Fruit fly (Drosophila melanogaster) whole organism, embryonic: ENCODE data around the gene CG32713.

Source experiments
- ATbp ChIP-seq: fragments of 200-800 bp; sonication (Bioruptor generic); optimal IDR thresholded peaks from 2 replicates; lab custom pipeline; 2017; ENCODE audit warnings: missing biosample characterization, mild to moderate bottlenecking, missing genetic modification characterization, missing genetic modification reagents
- Antp ChIP-seq: fragments of 200-800 bp; sonication (Bioruptor generic); optimal IDR thresholded peaks from 3 replicates; lab custom pipeline; 2016; ENCODE audit warnings: missing biosample characterization, missing genetic modification characterization
- CG12071 ChIP-seq: fragments of 200-800 bp; sonication (Bioruptor generic); optimal IDR thresholded peaks from 3 replicates; lab custom pipeline; 2018; ENCODE audit warnings: missing biosample characterization, mild to moderate bottlenecking, missing genetic modification characterization
- CG14667 ChIP-seq: fragments of 200-800 bp; sonication (Bioruptor generic); IDR thresholded peaks from 2 replicates; pipeline ENCODE4 v1.3.6; 2022; ENCODE audit warnings: missing biosample characterization, missing genetic modification characterization
- CG15479 ChIP-seq: fragments of 200-800 bp; sonication (Bioruptor generic); optimal IDR thresholded peaks from 3 replicates; lab custom pipeline; 2019; ENCODE audit warnings: missing biosample characterization, mild to moderate bottlenecking, missing genetic modification characterization, moderate library complexity
- CG1602 ChIP-seq: fragments of 200-800 bp; sonication (Bioruptor generic); optimal IDR thresholded peaks from 3 replicates; lab custom pipeline; 2016; ENCODE audit warnings: missing biosample characterization, missing genetic modification characterization
- CG16813 ChIP-seq: fragments of 200-800 bp; sonication (Bioruptor generic); IDR thresholded peaks from 3 replicates; pipeline ENCODE4 v1.3.6; 2022; ENCODE audit warnings: missing biosample characterization, missing genetic modification characterization; ENCODE audit not compliant: partially characterized antibody
- CG16815 ChIP-seq: fragments of 200-800 bp; sonication (Bioruptor generic); optimal IDR thresholded peaks from 3 replicates; lab custom pipeline; 2017; ENCODE audit warnings: missing biosample characterization, mild to moderate bottlenecking, missing genetic modification characterization
- CG1792 ChIP-seq: fragments of 200-800 bp; sonication (Bioruptor generic); optimal IDR thresholded peaks from 2 replicates; lab custom pipeline; 2016; ENCODE audit warnings: missing biosample characterization, missing genetic modification characterization
- CG34422 ChIP-seq: fragments of 200-800 bp; sonication (Bioruptor generic); IDR thresholded peaks from 3 replicates; pipeline ENCODE4 v1.3.6; 2022; ENCODE audit warnings: missing biosample characterization, missing genetic modification characterization
- CG5245 ChIP-seq: fragments of 200-800 bp; sonication (Bioruptor generic); optimal IDR thresholded peaks from 3 replicates; lab custom pipeline; 2016; ENCODE audit warnings: missing biosample characterization, missing genetic modification characterization
- CG6813 ChIP-seq: fragments of 200-800 bp; sonication (Bioruptor generic); optimal IDR thresholded peaks from 2 replicates; lab custom pipeline; 2017; ENCODE audit warnings: missing biosample characterization, missing genetic modification characterization, mild to moderate bottlenecking, moderate library complexity, missing genetic modification reagents
- CG7271 ChIP-seq: fragments of 200-800 bp; sonication (Bioruptor generic); optimal IDR thresholded peaks from 2 replicates; lab custom pipeline; 2018; ENCODE audit warnings: missing biosample characterization, mild to moderate bottlenecking, missing genetic modification characterization, moderate library complexity
- CG8388 ChIP-seq: fragments of 200-800 bp; sonication (Bioruptor generic); optimal IDR thresholded peaks from 2 replicates; lab custom pipeline; 2019; ENCODE audit warnings: missing biosample characterization, mild to moderate bottlenecking, missing genetic modification characterization, moderate library complexity
- CG9876 ChIP-seq: fragments of 200-800 bp; sonication (Bioruptor generic); optimal IDR thresholded peaks from 2 replicates; lab custom pipeline; 2016; ENCODE audit warnings: missing biosample characterization, missing genetic modification characterization
- Camta ChIP-seq: fragments of 200-800 bp; sonication (Bioruptor generic); optimal IDR thresholded peaks from 2 replicates; lab custom pipeline; 2016; ENCODE audit warnings: missing biosample characterization, missing genetic modification characterization
- CoRest ChIP-seq: fragments of 200-800 bp; sonication (Bioruptor generic); optimal IDR thresholded peaks from 3 replicates; lab custom pipeline; 2018; ENCODE audit warnings: missing biosample characterization, mild to moderate bottlenecking, missing genetic modification characterization, moderate library complexity
- Dad ChIP-seq: fragments of 200-800 bp; sonication (Bioruptor generic); optimal IDR thresholded peaks from 3 replicates; lab custom pipeline; 2016; ENCODE audit warnings: missing biosample characterization, missing genetic modification characterization
- Dll ChIP-seq: fragments of 200-800 bp; sonication (Bioruptor generic); IDR thresholded peaks from 4 replicates; pipeline ENCODE4 v1.3.6; 2022; ENCODE audit warnings: missing biosample characterization, missing genetic modification characterization; ENCODE audit not compliant: partially characterized antibody
- Dp ChIP-seq: fragments of 200-800 bp; sonication (Bioruptor generic); optimal IDR thresholded peaks from 2 replicates; lab custom pipeline; 2018; ENCODE audit warnings: missing biosample characterization, mild to moderate bottlenecking, missing genetic modification characterization, moderate library complexity
- ERR ChIP-seq: fragments of 200-800 bp; sonication (Bioruptor generic); optimal IDR thresholded peaks from 2 replicates; lab custom pipeline; 2016; ENCODE audit warnings: missing biosample characterization, missing genetic modification characterization
- HLH4C ChIP-seq: fragments of 200-800 bp; sonication (Bioruptor generic); IDR thresholded peaks from 3 replicates; pipeline ENCODE4 v1.3.6; 2022; ENCODE audit warnings: missing biosample characterization, missing genetic modification characterization; ENCODE audit not compliant: partially characterized antibody
- Hr39 ChIP-seq: fragments of >200 bp; optimal IDR thresholded peaks from 2 replicates; lab custom pipeline; 2017
- Mad ChIP-seq: fragments of 200-800 bp; sonication (Bioruptor generic); optimal IDR thresholded peaks from 2 replicates; lab custom pipeline; 2016; ENCODE audit warnings: missing biosample characterization, missing genetic modification characterization
- Pdp1 ChIP-seq, 2 experiments: fragments of 200-800 bp; sonication (Bioruptor generic); optimal IDR thresholded peaks; 3 replicates each; lab custom pipeline; 2016; ENCODE audit warnings: missing biosample characterization in 2 of 2, missing genetic modification characterization in 2 of 2, mild to moderate bottlenecking in 1 of 2, moderate library complexity in 1 of 2
- Sox102F ChIP-seq: fragments of 200-800 bp; sonication (Bioruptor generic); optimal IDR thresholded peaks from 2 replicates; lab custom pipeline; 2018; ENCODE audit warnings: missing biosample characterization, mild to moderate bottlenecking, missing genetic modification characterization, moderate library complexity
- Xbp1 ChIP-seq: fragments of 200-800 bp; sonication (Bioruptor generic); optimal IDR thresholded peaks from 3 replicates; lab custom pipeline; 2016; ENCODE audit warnings: missing biosample characterization, mild to moderate bottlenecking, missing genetic modification characterization
- ap ChIP-seq: fragments of 200-800 bp; sonication (Bioruptor generic); IDR thresholded peaks from 2 replicates; pipeline ENCODE4 v1.3.6; 2022; ENCODE audit warnings: missing biosample characterization, missing genetic modification characterization
- ara ChIP-seq: fragments of 200-800 bp; sonication (Bioruptor generic); IDR thresholded peaks from 2 replicates; pipeline ENCODE4 v1.3.6; 2022; ENCODE audit warnings: missing biosample characterization, missing genetic modification characterization
- ash1 ChIP-seq: fragments of 200-800 bp; sonication (Bioruptor generic); optimal IDR thresholded peaks from 2 replicates; lab custom pipeline; 2018; ENCODE audit warnings: missing biosample characterization, mild to moderate bottlenecking, missing genetic modification characterization
- cas ChIP-seq: fragments of 200-800 bp; sonication (Bioruptor generic); IDR thresholded peaks from 2 replicates; pipeline ENCODE4 v1.3.6; 2022; ENCODE audit warnings: missing biosample characterization, missing genetic modification characterization
- chm ChIP-seq: fragments of 200-800 bp; sonication (Bioruptor generic); IDR thresholded peaks from 2 replicates; pipeline ENCODE4 v1.3.6; 2022; ENCODE audit warnings: missing biosample characterization, missing genetic modification characterization
- en ChIP-seq: fragments of 200-800 bp; sonication (Bioruptor generic); optimal IDR thresholded peaks from 2 replicates; lab custom pipeline; 2016; ENCODE audit warnings: missing biosample characterization, missing genetic modification characterization
- eve ChIP-seq, 2 experiments: fragments of >200 bp; optimal IDR thresholded peaks; 2 replicates each; lab custom pipeline; 2017; ENCODE audit warnings: missing biosample characterization in 2 of 2, missing genetic modification characterization in 2 of 2
- exex ChIP-seq: fragments of 200-800 bp; sonication (Bioruptor generic); optimal IDR thresholded peaks from 4 replicates; lab custom pipeline; 2018; ENCODE audit warnings: missing biosample characterization, mild to moderate bottlenecking, missing genetic modification characterization, moderate library complexity
- gem ChIP-seq: fragments of 200-800 bp; sonication (Bioruptor generic); optimal IDR thresholded peaks from 2 replicates; lab custom pipeline; 2019; ENCODE audit warnings: missing biosample characterization, mild to moderate bottlenecking, missing genetic modification characterization, moderate library complexity
- kay ChIP-seq: fragments of 200-800 bp; sonication (Bioruptor generic); optimal IDR thresholded peaks from 2 replicates; lab custom pipeline; 2016; ENCODE audit warnings: missing biosample characterization, missing genetic modification characterization
- lmd ChIP-seq: fragments of 200-800 bp; sonication (Bioruptor generic); IDR thresholded peaks from 2 replicates; pipeline ENCODE4 v1.3.6; 2022; ENCODE audit warnings: missing biosample characterization, missing genetic modification characterization
- lov ChIP-seq, 2 experiments: fragments of 200-800 bp in 1 of 2; fragments of >200 bp in 1 of 2; sonication (Bioruptor generic) in 1 of 2; IDR thresholded peaks in 1 of 2; optimal IDR thresholded peaks in 1 of 2; 2 replicates in 1 of 2; 3 replicates in 1 of 2; pipeline versions ENCODE4 v1.3.6 to Lab custom; 2017 to 2022; ENCODE audit warnings: missing biosample characterization in 1 of 2, missing genetic modification characterization in 1 of 2
- mirr ChIP-seq: fragments of 200-800 bp; sonication (Bioruptor generic); optimal IDR thresholded peaks from 3 replicates; lab custom pipeline; 2018; ENCODE audit warnings: missing biosample characterization, mild to moderate bottlenecking, missing genetic modification characterization
- nerfin-2 ChIP-seq: fragments of 200-800 bp; sonication (Bioruptor generic); IDR thresholded peaks from 2 replicates; pipeline ENCODE4 v1.3.6; 2022; ENCODE audit warnings: missing biosample characterization, missing genetic modification characterization; ENCODE audit not compliant: partially characterized antibody
- pho ChIP-seq: fragments of 200-800 bp; sonication (Bioruptor generic); optimal IDR thresholded peaks from 2 replicates; lab custom pipeline; 2016; ENCODE audit warnings: missing biosample characterization, missing genetic modification characterization
- pum ChIP-seq: fragments of 200-800 bp; sonication (Bioruptor generic); optimal IDR thresholded peaks from 2 replicates; lab custom pipeline; 2016; ENCODE audit warnings: missing biosample characterization, missing genetic modification characterization
- schlank ChIP-seq: fragments of 200-800 bp; sonication (Bioruptor generic); optimal IDR thresholded peaks from 2 replicates; lab custom pipeline; 2018; ENCODE audit warnings: missing biosample characterization, mild to moderate bottlenecking, missing genetic modification characterization
- sd ChIP-seq: fragments of 200-800 bp; sonication (Bioruptor generic); optimal IDR thresholded peaks from 3 replicates; lab custom pipeline; 2018; ENCODE audit warnings: missing biosample characterization, mild to moderate bottlenecking, missing genetic modification characterization, moderate library complexity
- sens ChIP-seq: fragments of 200-800 bp; sonication (Bioruptor generic); peaks from one replicate; lab custom pipeline; 2016; ENCODE audit warnings: missing biosample characterization, missing genetic modification characterization
- so ChIP-seq: fragments of 200-800 bp; sonication (Bioruptor generic); IDR thresholded peaks from 3 replicates; pipeline ENCODE4 v1.3.6; 2022; ENCODE audit warnings: missing biosample characterization, missing genetic modification characterization
- ssp ChIP-seq: fragments of 200-800 bp; sonication (Bioruptor generic); IDR thresholded peaks from 2 replicates; pipeline ENCODE4 v1.3.6; 2022; ENCODE audit warnings: missing biosample characterization, missing genetic modification characterization
- usp ChIP-seq: fragments of >200 bp; optimal IDR thresholded peaks from 2 replicates; lab custom pipeline; 2017; ENCODE audit warnings: missing biosample characterization, missing genetic modification characterization
- yki ChIP-seq: fragments of >200 bp; optimal IDR thresholded peaks from 3 replicates; lab custom pipeline; 2018

The CG32713 gene

dm6 chrX:8496362-8496761 lies 38.9 kb upstream of the CG32713 start:
- TF ChIP-seq Hr39 (lab: Kevin White, UChicago) (no peak), Pdp1 (GFP tag; optimal IDR thresholded peaks at IDR 0.05; lab: Kevin White, UChicago) (peak in 1 of 2 experiments; percentile 55), sd (peak; percentile 31), exex (peak; percentile 77), mirr (GFP tag; lab: Kevin White, UChicago) (peak; percentile 62)

- no peak for TF ChIP-seq usp (GFP tag; lab: Kevin White, UChicago)
- no peak; the same call in 1 of the 2 replicates for TF ChIP-seq chm
- peak; percentile 65 for TF ChIP-seq sens (GFP tag; lab: Kevin White, UChicago)
- TF ChIP-seq schlank (tag; lab: Kevin White, UChicago), result peak; percentile 32
- peak; percentile 51 for TF ChIP-seq CG12071 (GFP tag; lab: Kevin White, UChicago)
- no peak for TF ChIP-seq CG5245 (GFP tag; lab: Kevin White, UChicago)
- peak; percentile 51 for TF ChIP-seq pho
- TF ChIP-seq yki (lab: Kevin White, UChicago), result no peak
- no peak for TF ChIP-seq CG1792 (GFP tag; lab: Kevin White, UChicago)
- no peak for TF ChIP-seq ERR (GFP tag; lab: Kevin White, UChicago)
- no peak for TF ChIP-seq ash1 (GFP tag; lab: Kevin White, UChicago)
- TF ChIP-seq en, result no peak
- no peak for TF ChIP-seq CG6813 (GFP tag; lab: Kevin White, UChicago)
- TF ChIP-seq ap, result 0 out of 2 replicates have a peak, but pooled peaks have one; percentile 18
- TF ChIP-seq CG16815 (GFP tag; lab: Kevin White, UChicago), result no peak
- no peak for TF ChIP-seq Dp (GFP tag; lab: Kevin White, UChicago)
- no peak for TF ChIP-seq Camta (GFP tag; lab: Kevin White, UChicago)
- TF ChIP-seq eve (GFP tag; optimal IDR thresholded peaks at IDR 0.05; lab: Kevin White, UChicago), result no peak
- TF ChIP-seq CG1602 (GFP tag; lab: Kevin White, UChicago), result no peak
- no peak for TF ChIP-seq Mad
- TF ChIP-seq CG16813 (GFP tag; lab: Robert Waterston, UW), result no peak
- no peak for TF ChIP-seq CG14667 (GFP tag; lab: Robert Waterston, UW)
- TF ChIP-seq lmd (GFP tag; lab: Robert Waterston, UW), result peak; percentile 73
- no peak for TF ChIP-seq kay
- no peak for TF ChIP-seq ssp
- peak; percentile 8 for TF ChIP-seq CoRest (tag; lab: Kevin White, UChicago)
- no peak for TF ChIP-seq CG15479 (GFP tag; lab: Kevin White, UChicago)
- no peak for TF ChIP-seq Xbp1
- peak; percentile 70 for TF ChIP-seq so (GFP tag; lab: Robert Waterston, UW)
- TF ChIP-seq ara, result peak; percentile 40; the same call in 1 of the 2 replicates
- TF ChIP-seq ATbp (GFP tag; lab: Kevin White, UChicago), result no peak
- no peak for TF ChIP-seq HLH4C (GFP tag; lab: Robert Waterston, UW)
- no peak for TF ChIP-seq pum (GFP tag; lab: Kevin White, UChicago)
- TF ChIP-seq CG8388, result no peak
- no peak for TF ChIP-seq CG7271 (tag; lab: Kevin White, UChicago)
- TF ChIP-seq CG9876, result no peak
- no peak for TF ChIP-seq Dad (GFP tag; lab: Kevin White, UChicago)
- TF ChIP-seq CG34422 (GFP tag; lab: Robert Waterston, UW), result peak; percentile 65; the same call in 1 of the 3 replicates
- TF ChIP-seq cas (GFP tag; lab: Robert Waterston, UW), result no peak
- TF ChIP-seq nerfin-2 (GFP tag; lab: Robert Waterston, UW), result no peak
- peak; percentile 24 for TF ChIP-seq Sox102F (GFP tag; lab: Kevin White, UChicago)
- no peak for TF ChIP-seq Dll (GFP tag; lab: Robert Waterston, UW)
- no peak for TF ChIP-seq Antp (GFP tag; lab: Kevin White, UChicago)
- no peak for TF ChIP-seq lov (optimal IDR thresholded peaks at IDR 0.05; lab: Kevin White, UChicago)
- no peak for TF ChIP-seq lov (GFP tag; IDR thresholded peaks at IDR 0.05; lab: Robert Waterston, UW)
- TF ChIP-seq gem, result peak; percentile 53
Observed at dm6 chrX:8493473-8493872, 36.0 kb upstream of the CG32713 start.
